Worm (Caenorhabditis elegans) whole organism, early embryonic: ENCODE measurements around the gene T05H4.11.

Source experiments
- B0310.2 ChIP-seq: sonication (generic microtip); optimal IDR thresholded peaks from 2 replicates; lab custom pipeline; 2016; ENCODE audit warnings: mild to moderate bottlenecking, missing genetic modification characterization, missing compliant biosample characterization
- F13C5.2 ChIP-seq: sonication (generic microtip); optimal IDR thresholded peaks from 2 replicates; lab custom pipeline; 2017; ENCODE audit warnings: mild to moderate bottlenecking, missing genetic modification characterization, inconsistent platforms, missing compliant biosample characterization
- aly-1 ChIP-seq: sonication (generic microtip); optimal IDR thresholded peaks from 2 replicates; lab custom pipeline; 2016; ENCODE audit warnings: missing genetic modification characterization, missing compliant biosample characterization
- ama-1 ChIP-seq: fragments of 150-350 bp; optimal IDR thresholded peaks from 2 replicates; lab custom pipeline; 2014
- ceh-13 ChIP-seq: fragments of 200-800 bp; sonication (Bioruptor generic); optimal IDR thresholded peaks from 2 replicates; lab custom pipeline; 2018; ENCODE audit warnings: mild to moderate bottlenecking, missing genetic modification characterization, missing compliant biosample characterization
- ceh-36 ChIP-seq: sonication (generic microtip); optimal IDR thresholded peaks from 2 replicates; lab custom pipeline; 2016; ENCODE audit warnings: missing genetic modification characterization, inconsistent platforms, missing compliant biosample characterization
- ets-7 ChIP-seq: sonication (generic microtip); optimal IDR thresholded peaks from 2 replicates; lab custom pipeline; 2016; ENCODE audit warnings: missing genotype, missing genetic modification characterization, missing compliant biosample characterization
- flt-1 ChIP-seq: fragments of 200-800 bp; sonication (Bioruptor generic); IDR thresholded peaks from 2 replicates; pipeline ENCODE4 v1.3.6; 2022; ENCODE audit warnings: missing genetic modification characterization, missing compliant biosample characterization
- hmbx-1 ChIP-seq: sonication (generic microtip); optimal IDR thresholded peaks from 2 replicates; lab custom pipeline; 2016; ENCODE audit warnings: mild to moderate bottlenecking, missing genetic modification characterization, missing compliant biosample characterization
- hmg-4 ChIP-seq: fragments of 200-800 bp; sonication (Bioruptor generic); optimal IDR thresholded peaks from 2 replicates; lab custom pipeline; 2018; ENCODE audit warnings: mild to moderate bottlenecking, missing genetic modification characterization, missing compliant biosample characterization
- hnd-1 ChIP-seq: sonication (generic microtip); optimal IDR thresholded peaks from 2 replicates; lab custom pipeline; 2016; ENCODE audit warnings: missing genetic modification characterization, missing compliant biosample characterization
- pes-1 ChIP-seq: fragments of 200-800 bp; sonication (Bioruptor generic); IDR thresholded peaks from 2 replicates; pipeline ENCODE4 v1.3.6; 2022; ENCODE audit warnings: missing genetic modification reagents, missing genetic modification characterization, missing compliant biosample characterization
- scrt-1 ChIP-seq: fragments of 200-800 bp; sonication (Bioruptor generic); IDR thresholded peaks from 2 replicates; pipeline ENCODE4 v1.3.6; 2022; ENCODE audit warnings: missing genetic modification characterization, missing compliant biosample characterization
- sea-1 ChIP-seq: fragments of 200-800 bp; sonication (Bioruptor generic); conservative IDR thresholded peaks from 2 replicates; pipeline ENCODE4 v1.3.6; 2022; ENCODE audit warnings: missing genetic modification characterization, missing compliant biosample characterization
- tbx-11 ChIP-seq: fragments of 200-800 bp; sonication (Bioruptor generic); IDR thresholded peaks from 2 replicates; pipeline ENCODE4 v1.3.6; 2022; ENCODE audit warnings: missing genetic modification characterization, missing compliant biosample characterization
- tbx-37 ChIP-seq: fragments of 200-800 bp; sonication (Bioruptor generic); conservative IDR thresholded peaks from 2 replicates; pipeline ENCODE4 v1.3.6; 2022; ENCODE audit warnings: missing genetic modification reagents, missing genetic modification characterization, missing compliant biosample characterization
- tra-4 ChIP-seq: sonication (generic microtip); optimal IDR thresholded peaks from 2 replicates; lab custom pipeline; 2017; ENCODE audit warnings: missing genetic modification characterization, missing compliant biosample characterization

T05H4.11 gene

DNA sequence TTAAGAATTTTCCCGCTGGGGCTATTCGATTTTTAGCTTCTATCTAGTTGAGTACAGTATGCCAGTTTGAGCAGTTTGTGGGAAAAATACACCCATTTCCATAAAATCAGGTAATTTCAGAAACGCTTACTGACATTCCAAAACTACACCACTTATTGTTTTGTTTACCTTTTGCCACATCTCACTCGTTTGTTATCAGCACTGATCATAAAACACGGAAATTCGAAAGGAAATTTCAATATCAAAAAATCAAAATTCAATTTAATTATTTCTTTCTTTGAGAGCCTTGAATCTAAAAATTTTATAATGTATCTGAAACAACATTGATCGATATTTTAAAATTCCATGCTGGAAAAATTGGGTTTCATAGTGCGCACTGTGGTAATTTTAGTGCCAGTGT is 25.5 kb downstream of the T05H4.11 start:
- TF ChIP-seq F13C5.2 (tag; lab: Kevin White, UChicago) = no peak
- TF ChIP-seq sea-1 (GFP tag; lab: Robert Waterston, UW) = no peak
- TF ChIP-seq hnd-1 (tag; lab: Kevin White, UChicago) = no peak
- no peak for TF ChIP-seq ceh-36 (tag; lab: Kevin White, UChicago)

- no peak for TF ChIP-seq ceh-36 (tag; lab: Kevin White, UChicago)
- no peak for TF ChIP-seq tbx-11 (GFP tag; lab: Robert Waterston, UW)
- no peak for TF ChIP-seq B0310.2 (tag; lab: Kevin White, UChicago)
- no peak for TF ChIP-seq sea-1 (GFP tag; lab: Robert Waterston, UW)
- TF ChIP-seq tra-4 (tag; lab: Kevin White, UChicago) = no peak
- no peak for TF ChIP-seq pes-1 (GFP tag; lab: Robert Waterston, UW)
- no peak for TF ChIP-seq hmbx-1
- TF ChIP-seq flt-1 (GFP tag; lab: Robert Waterston, UW) = no peak
- no peak for TF ChIP-seq tbx-37 (GFP tag; lab: Robert Waterston, UW)
- no peak for TF ChIP-seq hnd-1 (tag; lab: Kevin White, UChicago)
- TF ChIP-seq scrt-1 = no peak
- TF ChIP-seq ets-7 (tag; lab: Kevin White, UChicago) = no peak
- no peak for TF ChIP-seq hmg-4 (GFP tag; lab: Kevin White, UChicago)
- TF ChIP-seq ceh-13 (GFP tag; lab: Kevin White, UChicago) = no peak
Observed at ce11 chrV:6399831-6400230, 26.2 kb downstream of the T05H4.11 start, which contains the start of gene gfi-1. Gene gfi-1, minus strand, starts transcription at chrV:6399931.

ce11 chrV:6398922-6399321 is 27.1 kb downstream of the T05H4.11 start:
- no peak for TF ChIP-seq ets-7 (tag; lab: Kevin White, UChicago)

ce11 chrV:6390163-6390562 is 35.9 kb downstream of the T05H4.11 start, which contains the start of gene F57F4.1:
Gene F57F4.1, plus strand, starts transcription at chrV:6390463.
- TF ChIP-seq tbx-11 (GFP tag; lab: Robert Waterston, UW) (no peak), tbx-37 (GFP tag; lab: Robert Waterston, UW) (no peak), aly-1 (tag; lab: Kevin White, UChicago) (no peak), pes-1 (GFP tag; lab: Robert Waterston, UW) (no peak), ets-7 (tag; lab: Kevin White, UChicago) (no peak), F13C5.2 (tag; lab: Kevin White, UChicago) (no peak), scrt-1 (no peak), hmbx-1 (no peak), flt-1 (GFP tag; lab: Robert Waterston, UW) (no peak), tra-4 (tag; lab: Kevin White, UChicago) (no peak), sea-1 (GFP tag; lab: Robert Waterston, UW) (no peak), hnd-1 (tag; lab: Kevin White, UChicago) (no peak), hmg-4 (GFP tag; lab: Kevin White, UChicago) (no peak), B0310.2 (tag; lab: Kevin White, UChicago) (no peak), ceh-13 (GFP tag; lab: Kevin White, UChicago) (no peak), ama-1 (lab: Kevin White, UChicago) (no peak)

- TF ChIP-seq ama-1 (lab: Kevin White, UChicago) (no peak), ets-7 (tag; lab: Kevin White, UChicago) (no peak), hmbx-1 (no peak), tbx-37 (GFP tag; lab: Robert Waterston, UW) (no peak), ceh-13 (GFP tag; lab: Kevin White, UChicago) (no peak), pes-1 (GFP tag; lab: Robert Waterston, UW) (no peak), tbx-11 (GFP tag; lab: Robert Waterston, UW) (no peak), tra-4 (tag; lab: Kevin White, UChicago) (no peak), hmg-4 (GFP tag; lab: Kevin White, UChicago) (no peak), sea-1 (GFP tag; lab: Robert Waterston, UW) (no peak)
Observed at ce11 chrV:6389634-6390033, 36.4 kb downstream of the T05H4.11 start, which contains the start of gene F57F4.2. Gene F57F4.2, minus strand, starts transcription at chrV:6389734.

ce11 chrV:6385677-6386276 is 40.3 kb downstream of the T05H4.11 start:
- TF ChIP-seq tbx-37 (GFP tag; lab: Robert Waterston, UW) (no peak), B0310.2 (tag; lab: Kevin White, UChicago) (no peak), sea-1 (GFP tag; lab: Robert Waterston, UW) (no peak), aly-1 (tag; lab: Kevin White, UChicago) (no peak), tbx-11 (GFP tag; lab: Robert Waterston, UW) (no peak)

DNA sequence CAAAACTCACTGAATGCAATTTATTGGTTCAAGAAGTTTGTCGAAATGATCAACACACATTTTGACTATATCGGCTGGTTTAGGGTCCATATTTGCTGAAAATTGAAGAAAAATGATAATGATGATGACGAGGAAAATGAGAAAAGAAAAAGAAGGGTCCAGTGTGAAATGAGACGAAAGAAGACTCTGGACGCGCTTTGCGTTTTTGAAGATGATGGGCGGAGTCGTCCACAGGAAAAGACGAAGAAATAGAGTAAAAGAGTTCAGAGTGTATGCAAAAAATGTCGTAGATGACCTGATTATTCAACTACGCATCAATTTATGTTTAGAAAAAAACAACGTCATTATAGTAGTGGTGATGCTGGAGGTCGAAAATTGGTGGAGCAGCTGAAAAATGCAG is 51.2 kb downstream of the T05H4.11 start, which contains the start of gene F13H6.5:
TSS of gene F13H6.5 (minus strand) at position 101 of the 400 bp plus-strand sequence.
- no peak for TF ChIP-seq tbx-11 (GFP tag; lab: Robert Waterston, UW)
